Worm (Caenorhabditis elegans) whole organism, late embryonic: ENCODE data around the gene T24A6.16.
"Not testable (repeated sequence)": the region's sequence is repeated elsewhere in the genome, so short reads cannot be mapped to it uniquely, and the experiment has no call there.

Experiments
- C08G9.2 ChIP-seq: sonication (generic microtip); optimal IDR thresholded peaks from 2 replicates; lab custom pipeline; 2016; ENCODE audit warnings: mild to moderate bottlenecking, missing genetic modification characterization, moderate library complexity, missing compliant biosample characterization
- C38D4.7 ChIP-seq: fragments of 200-800 bp; sonication (Bioruptor generic); optimal IDR thresholded peaks from 2 replicates; lab custom pipeline; 2018; ENCODE audit warnings: mild to moderate bottlenecking, missing genetic modification characterization, moderate library complexity, missing compliant biosample characterization
- F13H6.1 ChIP-seq: sonication (generic microtip); optimal IDR thresholded peaks from 2 replicates; lab custom pipeline; 2016; ENCODE audit warnings: missing genetic modification characterization, missing compliant biosample characterization
- K02D7.2 ChIP-seq: sonication (generic microtip); optimal IDR thresholded peaks from 2 replicates; lab custom pipeline; 2017; ENCODE audit warnings: mild to moderate bottlenecking, missing genetic modification characterization, missing compliant biosample characterization
- ahr-1 ChIP-seq: sonication (generic microtip); optimal IDR thresholded peaks from 2 replicates; lab custom pipeline; 2016; ENCODE audit warnings: missing genetic modification characterization, missing compliant biosample characterization
- ama-1 ChIP-seq: fragments of 150-350 bp; optimal IDR thresholded peaks from 2 replicates; lab custom pipeline; 2014
- ceh-18 ChIP-seq: sonication (generic microtip); optimal IDR thresholded peaks from 2 replicates; lab custom pipeline; 2016; ENCODE audit warnings: missing genetic modification characterization, missing compliant biosample characterization
- ceh-19 ChIP-seq: fragments of 200-800 bp; sonication (Bioruptor generic); optimal IDR thresholded peaks from 2 replicates; lab custom pipeline; 2018; ENCODE audit warnings: mild to moderate bottlenecking, missing genetic modification characterization, missing compliant biosample characterization
- ceh-24 ChIP-seq: sonication (generic microtip); optimal IDR thresholded peaks from 2 replicates; lab custom pipeline; 2016; ENCODE audit warnings: mild to moderate bottlenecking, missing genetic modification characterization, missing compliant biosample characterization
- ceh-30 ChIP-seq: fragments of 150-350 bp; optimal IDR thresholded peaks from 2 replicates; lab custom pipeline; 2014; ENCODE audit warnings: missing biosample characterization, missing genetic modification characterization
- ceh-31 ChIP-seq: sonication (generic microtip); optimal IDR thresholded peaks from 2 replicates; lab custom pipeline; 2016; ENCODE audit warnings: missing genetic modification characterization, missing compliant biosample characterization
- ceh-34 ChIP-seq: sonication (generic microtip); optimal IDR thresholded peaks from 2 replicates; lab custom pipeline; 2016; ENCODE audit warnings: mild to moderate bottlenecking, missing genetic modification characterization, missing compliant biosample characterization
- ceh-6 ChIP-seq: fragments of 200-800 bp; sonication (Bioruptor generic); optimal IDR thresholded peaks from 2 replicates; lab custom pipeline; 2018; ENCODE audit warnings: mild to moderate bottlenecking, missing genetic modification characterization, missing compliant biosample characterization
- che-1 ChIP-seq: sonication (generic microtip); optimal IDR thresholded peaks from 2 replicates; lab custom pipeline; 2016; ENCODE audit warnings: mild to moderate bottlenecking, missing genetic modification characterization, missing compliant biosample characterization
- elt-2 ChIP-seq: sonication (generic microtip); optimal IDR thresholded peaks from 2 replicates; lab custom pipeline; 2016; ENCODE audit warnings: missing genetic modification reagents, missing genetic modification characterization, missing compliant biosample characterization
- elt-4 ChIP-seq: sonication (generic microtip); optimal IDR thresholded peaks from 2 replicates; lab custom pipeline; 2016; ENCODE audit warnings: missing genetic modification characterization, missing compliant biosample characterization
- eyg-1 ChIP-seq: sonication (generic microtip); optimal IDR thresholded peaks from 2 replicates; lab custom pipeline; 2016; ENCODE audit warnings: missing genotype, missing genetic modification characterization, missing compliant biosample characterization
- fax-1 ChIP-seq: sonication (generic microtip); optimal IDR thresholded peaks from 2 replicates; lab custom pipeline; 2016; ENCODE audit warnings: missing genotype, missing genetic modification characterization, missing compliant biosample characterization
- fkh-6 ChIP-seq: sonication (generic microtip); optimal IDR thresholded peaks from 2 replicates; lab custom pipeline; 2016; ENCODE audit warnings: missing genetic modification characterization, missing compliant biosample characterization
- hlh-13 ChIP-seq: fragments of 200-800 bp; sonication (Bioruptor generic); optimal IDR thresholded peaks from 2 replicates; lab custom pipeline; 2018; ENCODE audit warnings: mild to moderate bottlenecking, missing genetic modification characterization, missing compliant biosample characterization
- hlh-8 ChIP-seq: sonication (generic microtip); optimal IDR thresholded peaks from 2 replicates; lab custom pipeline; 2016; ENCODE audit warnings: missing genotype, missing genetic modification characterization, missing compliant biosample characterization
- lim-6 ChIP-seq: sonication (generic microtip); optimal IDR thresholded peaks from 2 replicates; lab custom pipeline; 2016; ENCODE audit warnings: missing genetic modification characterization, missing compliant biosample characterization
- madf-2 ChIP-seq: sonication (generic microtip); optimal IDR thresholded peaks from 2 replicates; lab custom pipeline; 2017; ENCODE audit warnings: missing genetic modification characterization, missing compliant biosample characterization
- mec-3 ChIP-seq: sonication (generic microtip); optimal IDR thresholded peaks from 2 replicates; lab custom pipeline; 2016; ENCODE audit warnings: borderline replicate concordance, missing genetic modification characterization, missing compliant biosample characterization
- nfya-1 ChIP-seq: sonication (generic microtip); optimal IDR thresholded peaks from 2 replicates; lab custom pipeline; 2017; ENCODE audit warnings: missing genetic modification characterization, mild to moderate bottlenecking, missing compliant biosample characterization, antibody characterized with exemption, moderate library complexity
- odd-2 ChIP-seq: sonication (generic microtip); optimal IDR thresholded peaks from 2 replicates; lab custom pipeline; 2017; ENCODE audit warnings: antibody characterized with exemption, mild to moderate bottlenecking, missing genetic modification characterization, missing compliant biosample characterization
- pat-9 ChIP-seq: fragments of 200-800 bp; sonication (Bioruptor generic); optimal IDR thresholded peaks from 2 replicates; lab custom pipeline; 2018; ENCODE audit warnings: mild to moderate bottlenecking, missing genetic modification characterization, moderate library complexity, missing compliant biosample characterization
- pha-2 ChIP-seq: sonication (generic microtip); optimal IDR thresholded peaks from 2 replicates; lab custom pipeline; 2017; ENCODE audit warnings: mild to moderate bottlenecking, missing genetic modification characterization, missing compliant biosample characterization
- ref-2 ChIP-seq: sonication (generic microtip); optimal IDR thresholded peaks from 2 replicates; lab custom pipeline; 2016; ENCODE audit warnings: missing genetic modification characterization, missing compliant biosample characterization
- sox-2 ChIP-seq: fragments of 200-800 bp; sonication (Bioruptor generic); IDR thresholded peaks from 2 replicates; pipeline ENCODE4 v1.3.6; 2022; ENCODE audit warnings: missing genetic modification reagents, missing genetic modification characterization, missing compliant biosample characterization
- tbx-7 ChIP-seq: sonication (generic microtip); optimal IDR thresholded peaks from 2 replicates; lab custom pipeline; 2016; ENCODE audit warnings: missing genotype, missing genetic modification characterization, missing compliant biosample characterization
- ttx-3 ChIP-seq: sonication (generic microtip); optimal IDR thresholded peaks from 2 replicates; lab custom pipeline; 2016; ENCODE audit warnings: missing genetic modification reagents, missing genetic modification characterization, missing compliant biosample characterization
- unc-3 ChIP-seq, 2 experiments: fragments of 200-800 bp in 1 of 2; sonication (Bioruptor generic) in 1 of 2; sonication (generic microtip) in 1 of 2; conservative IDR thresholded peaks in 1 of 2; optimal IDR thresholded peaks in 1 of 2; 2 replicates each; pipeline versions ENCODE4 v1.3.6 to Lab custom; 2016 to 2022; ENCODE audit warnings: missing compliant biosample characterization in 2 of 2, missing genetic modification characterization in 2 of 2, missing genetic modification reagents in 1 of 2
- unc-42 ChIP-seq: sonication (generic microtip); optimal IDR thresholded peaks from 2 replicates; lab custom pipeline; 2016; ENCODE audit warnings: missing genotype, missing genetic modification characterization, missing compliant biosample characterization
- unc-55 ChIP-seq: sonication (generic microtip); optimal IDR thresholded peaks from 2 replicates; lab custom pipeline; 2017; ENCODE audit warnings: missing biosample characterization, missing genetic modification reagents, missing genetic modification characterization
- ztf-16 ChIP-seq: sonication (generic microtip); optimal IDR thresholded peaks from 2 replicates; lab custom pipeline; 2017; ENCODE audit warnings: missing genetic modification characterization, missing compliant biosample characterization

The T24A6.16 gene

ce11 chrV:3572408-3572807, 9.7 kb upstream of the T24A6.16 start, which contains the start of gene F40C5.1:
Gene F40C5.1, plus strand, starts transcription at chrV:3572708.
- TF ChIP-seq pha-2, madf-2, F13H6.1 (tag; lab: Kevin White, UChicago): not testable (repeated sequence)

ce11 chrV:3570695-3571094, 8.0 kb upstream of the T24A6.16 start, which contains the start of gene F40C5.2:
Gene F40C5.2, plus strand, starts transcription at chrV:3570995.
- not testable (repeated sequence) for TF ChIP-seq unc-3 (GFP tag; conservative IDR thresholded peaks at IDR 0.05; lab: Robert Waterston, UW); unc-3 (tag; optimal IDR thresholded peaks at IDR 0.05; lab: Kevin White, UChicago); hlh-13 (GFP tag; lab: Kevin White, UChicago); nfya-1 (tag; lab: Kevin White, UChicago)

DNA sequence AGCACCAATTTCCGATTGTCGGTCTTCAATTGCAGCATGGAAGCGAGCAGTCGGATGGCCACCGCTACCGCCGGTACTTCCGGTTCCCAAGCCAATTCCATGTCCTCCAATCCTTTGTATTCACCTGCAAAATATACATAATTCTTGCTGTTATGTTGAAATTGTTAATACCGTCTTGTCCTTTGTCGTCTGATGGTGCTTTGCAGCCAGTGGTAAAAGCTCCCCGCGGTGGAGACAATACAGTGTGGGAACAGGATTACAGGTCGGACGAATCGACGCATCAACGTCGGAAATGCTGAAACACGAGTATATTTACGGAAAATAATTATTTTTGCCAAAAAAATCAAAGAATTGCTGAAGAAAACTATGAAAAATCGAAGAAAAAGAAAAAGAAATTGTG, 1.6 kb upstream of the T24A6.16 start, which contains the start of gene T24A6.17:
Gene T24A6.17 (minus strand): TSS at position 101 of the 400 bp plus-strand sequence.
- TF ChIP-seq K02D7.2; pha-2 (tag; lab: Kevin White, UChicago); ceh-34 (tag; lab: Kevin White, UChicago): not testable (repeated sequence)

- TF ChIP-seq ref-2 (tag; lab: Kevin White, UChicago); sox-2; pat-9: not testable (repeated sequence)
- TF ChIP-seq, all 69 proteins: peak for 0; not testable (repeated sequence) for 69
Observed at ce11 chrV:3558744-3559143, 4.0 kb downstream of the T24A6.16 start, which contains the start of gene T24A6.1. Gene T24A6.1, plus strand, starts transcription at chrV:3559044.

ce11 chrV:3557422-3557821, 5.3 kb downstream of the T24A6.16 start, which contains the start of gene grl-31:
Gene grl-31, minus strand, starts transcription at chrV:3557778.
- TF ChIP-seq C08G9.2 (no peak), ceh-6 (GFP tag; lab: Kevin White, UChicago) (no peak), mec-3 (tag; lab: Kevin White, UChicago) (no peak), odd-2 (no peak), che-1 (tag; lab: Kevin White, UChicago) (no peak), C38D4.7 (GFP tag; lab: Kevin White, UChicago) (no peak), fax-1 (tag; lab: Kevin White, UChicago) (no peak), fkh-6 (tag; lab: Kevin White, UChicago) (no peak), ceh-19 (GFP tag; lab: Kevin White, UChicago) (no peak), tbx-7 (tag; lab: Kevin White, UChicago) (no peak), eyg-1 (no peak), ama-1 (lab: Kevin White, UChicago) (no peak), lim-6 (tag; lab: Kevin White, UChicago) (no peak), elt-2 (tag; lab: Kevin White, UChicago) (no peak), ceh-34 (tag; lab: Kevin White, UChicago) (no peak)

- TF ChIP-seq ceh-31 (tag; lab: Kevin White, UChicago) (no peak), ceh-18 (tag; lab: Kevin White, UChicago) (no peak), ttx-3 (no peak), hlh-8 (tag; lab: Kevin White, UChicago) (no peak), fkh-6 (tag; lab: Kevin White, UChicago) (no peak), ztf-16 (tag; lab: Kevin White, UChicago) (no peak), ceh-24 (no peak), ceh-30 (tag; lab: Kevin White, UChicago) (no peak), elt-4 (tag; lab: Kevin White, UChicago) (no peak), unc-55 (no peak), unc-42 (tag; lab: Kevin White, UChicago) (no peak), pat-9 (no peak), ahr-1 (tag; lab: Kevin White, UChicago) (no peak), elt-2 (tag; lab: Kevin White, UChicago) (no peak)
Observed at ce11 chrV:3555986-3556385, 6.7 kb downstream of the T24A6.16 start, which contains the start of gene grl-30. Gene grl-30, plus strand, starts transcription at chrV:3556286.
